Worm (Caenorhabditis elegans) whole organism, early embryonic: ENCODE results near the gene F28H7.7.
A peak's percentile ranks its signal among the peaks of the same experiment; 100 is the strongest.

Experiments
- B0310.2 ChIP-seq: sonication (generic microtip); optimal IDR thresholded peaks from 2 replicates; lab custom pipeline; 2016; ENCODE audit warnings: mild to moderate bottlenecking, missing genetic modification characterization, missing compliant biosample characterization
- F13C5.2 ChIP-seq: sonication (generic microtip); optimal IDR thresholded peaks from 2 replicates; lab custom pipeline; 2017; ENCODE audit warnings: mild to moderate bottlenecking, missing genetic modification characterization, inconsistent platforms, missing compliant biosample characterization
- aly-1 ChIP-seq: sonication (generic microtip); optimal IDR thresholded peaks from 2 replicates; lab custom pipeline; 2016; ENCODE audit warnings: missing genetic modification characterization, missing compliant biosample characterization
- ama-1 ChIP-seq: fragments of 150-350 bp; optimal IDR thresholded peaks from 2 replicates; lab custom pipeline; 2014
- ceh-13 ChIP-seq: fragments of 200-800 bp; sonication (Bioruptor generic); optimal IDR thresholded peaks from 2 replicates; lab custom pipeline; 2018; ENCODE audit warnings: mild to moderate bottlenecking, missing genetic modification characterization, missing compliant biosample characterization
- ceh-36 ChIP-seq: sonication (generic microtip); optimal IDR thresholded peaks from 2 replicates; lab custom pipeline; 2016; ENCODE audit warnings: missing genetic modification characterization, inconsistent platforms, missing compliant biosample characterization
- ets-7 ChIP-seq: sonication (generic microtip); optimal IDR thresholded peaks from 2 replicates; lab custom pipeline; 2016; ENCODE audit warnings: missing genotype, missing genetic modification characterization, missing compliant biosample characterization
- flt-1 ChIP-seq: fragments of 200-800 bp; sonication (Bioruptor generic); IDR thresholded peaks from 2 replicates; pipeline ENCODE4 v1.3.6; 2022; ENCODE audit warnings: missing genetic modification characterization, missing compliant biosample characterization
- hmbx-1 ChIP-seq: sonication (generic microtip); optimal IDR thresholded peaks from 2 replicates; lab custom pipeline; 2016; ENCODE audit warnings: mild to moderate bottlenecking, missing genetic modification characterization, missing compliant biosample characterization
- hmg-4 ChIP-seq: fragments of 200-800 bp; sonication (Bioruptor generic); optimal IDR thresholded peaks from 2 replicates; lab custom pipeline; 2018; ENCODE audit warnings: mild to moderate bottlenecking, missing genetic modification characterization, missing compliant biosample characterization
- hnd-1 ChIP-seq: sonication (generic microtip); optimal IDR thresholded peaks from 2 replicates; lab custom pipeline; 2016; ENCODE audit warnings: missing genetic modification characterization, missing compliant biosample characterization
- pes-1 ChIP-seq: fragments of 200-800 bp; sonication (Bioruptor generic); IDR thresholded peaks from 2 replicates; pipeline ENCODE4 v1.3.6; 2022; ENCODE audit warnings: missing genetic modification reagents, missing genetic modification characterization, missing compliant biosample characterization
- scrt-1 ChIP-seq: fragments of 200-800 bp; sonication (Bioruptor generic); IDR thresholded peaks from 2 replicates; pipeline ENCODE4 v1.3.6; 2022; ENCODE audit warnings: missing genetic modification characterization, missing compliant biosample characterization
- sea-1 ChIP-seq: fragments of 200-800 bp; sonication (Bioruptor generic); conservative IDR thresholded peaks from 2 replicates; pipeline ENCODE4 v1.3.6; 2022; ENCODE audit warnings: missing genetic modification characterization, missing compliant biosample characterization
- tbx-11 ChIP-seq: fragments of 200-800 bp; sonication (Bioruptor generic); IDR thresholded peaks from 2 replicates; pipeline ENCODE4 v1.3.6; 2022; ENCODE audit warnings: missing genetic modification characterization, missing compliant biosample characterization
- tbx-37 ChIP-seq: fragments of 200-800 bp; sonication (Bioruptor generic); conservative IDR thresholded peaks from 2 replicates; pipeline ENCODE4 v1.3.6; 2022; ENCODE audit warnings: missing genetic modification reagents, missing genetic modification characterization, missing compliant biosample characterization
- tra-4 ChIP-seq: sonication (generic microtip); optimal IDR thresholded peaks from 2 replicates; lab custom pipeline; 2017; ENCODE audit warnings: missing genetic modification characterization, missing compliant biosample characterization

Gene F28H7.7

DNA sequence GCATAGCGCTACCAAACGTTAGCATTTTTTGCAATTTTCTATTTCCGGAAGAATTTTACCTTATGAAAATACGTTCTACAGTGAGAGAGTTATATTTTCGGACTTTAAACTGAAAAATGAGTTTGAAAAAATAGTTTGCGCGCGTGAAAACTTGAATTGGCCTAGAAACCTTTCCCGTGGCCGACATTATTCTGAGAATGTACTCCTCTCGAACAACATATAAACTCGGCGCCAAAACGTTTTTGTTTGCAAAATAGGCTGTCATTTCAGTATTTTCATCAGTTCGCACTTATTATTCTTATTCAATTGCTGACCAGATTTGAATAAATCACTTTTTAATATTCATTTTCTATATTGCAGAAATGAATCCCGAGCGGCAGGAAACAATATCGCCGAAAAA, 17.2 kb downstream of the F28H7.7 start, which contains the start of the genes mre-11 and wdr-5.3:
mre-11 (minus strand) TSS at position 113 of the 400 bp plus-strand sequence.
wdr-5.3 (plus strand) TSS at position 361 of the 400 bp plus-strand sequence.
- no peak for TF ChIP-seq tra-4
- TF ChIP-seq hnd-1 (tag; lab: Kevin White, UChicago): no peak
- TF ChIP-seq ceh-36: no peak
- TF ChIP-seq ceh-13: no peak
- no peak for TF ChIP-seq F13C5.2 (tag; lab: Kevin White, UChicago)
- TF ChIP-seq tbx-37 (GFP tag; lab: Robert Waterston, UW): peak; percentile 27; the same call in 1 of the 2 replicates
- TF ChIP-seq flt-1 (GFP tag; lab: Robert Waterston, UW): no peak
- no peak for TF ChIP-seq tbx-11 (GFP tag; lab: Robert Waterston, UW)

DNA sequence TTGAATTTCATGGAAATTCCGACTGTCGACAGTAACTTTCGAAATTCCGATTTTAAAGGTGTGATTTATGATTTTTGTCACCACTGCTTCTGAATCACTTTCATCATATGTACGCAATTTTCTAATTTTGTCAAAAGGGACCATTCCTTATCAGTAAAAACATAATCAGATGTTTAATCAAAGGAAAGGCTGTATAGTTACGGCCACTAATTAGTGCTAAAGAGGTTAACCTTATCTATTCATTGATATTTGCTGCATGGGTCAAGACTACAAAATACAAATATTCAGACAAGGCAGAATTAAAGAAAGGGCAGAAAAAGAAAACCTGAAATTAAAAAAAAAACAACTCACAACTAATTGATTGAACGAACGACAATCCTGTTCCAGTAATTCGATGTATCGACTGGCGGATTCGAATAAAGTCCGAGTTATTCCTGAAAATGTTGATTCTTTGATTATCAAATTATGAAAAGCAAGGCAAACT, 21.9 kb downstream of the F28H7.7 start, which contains the start of gene T28B11.1:
T28B11.1 (minus strand) TSS at position 434 of the 484 bp plus-strand sequence.
- TF ChIP-seq ets-7 (tag; lab: Kevin White, UChicago) (no peak), hmg-4 (no peak), tra-4 (no peak), B0310.2 (no peak), ceh-36 (no peak), scrt-1 (GFP tag; lab: Robert Waterston, UW) (no peak), aly-1 (tag; lab: Kevin White, UChicago) (no peak), hmbx-1 (no peak), ceh-13 (no peak), flt-1 (GFP tag; lab: Robert Waterston, UW) (no peak), ama-1 (no peak), pes-1 (GFP tag; lab: Robert Waterston, UW) (no peak), tbx-11 (GFP tag; lab: Robert Waterston, UW) (no peak), F13C5.2 (tag; lab: Kevin White, UChicago) (no peak)

- TF ChIP-seq tbx-37 (GFP tag; lab: Robert Waterston, UW): no peak
- TF ChIP-seq ceh-13: no peak
- TF ChIP-seq B0310.2: no peak
- TF ChIP-seq sea-1 (GFP tag; lab: Robert Waterston, UW): no peak
- TF ChIP-seq scrt-1 (GFP tag; lab: Robert Waterston, UW): no peak
- TF ChIP-seq ama-1: no peak
Observed at ce11 chrV:10730824-10731416, 23.0 kb downstream of the F28H7.7 start.

- no peak for TF ChIP-seq B0310.2
- TF ChIP-seq hmbx-1: no peak
- no peak for TF ChIP-seq sea-1 (GFP tag; lab: Robert Waterston, UW)
- no peak for TF ChIP-seq tbx-37 (GFP tag; lab: Robert Waterston, UW)
- no peak for TF ChIP-seq aly-1 (tag; lab: Kevin White, UChicago)
- no peak for TF ChIP-seq hnd-1 (tag; lab: Kevin White, UChicago)
- no peak for TF ChIP-seq F13C5.2 (tag; lab: Kevin White, UChicago)
- TF ChIP-seq pes-1 (GFP tag; lab: Robert Waterston, UW): no peak
- no peak for TF ChIP-seq ceh-13
- no peak for TF ChIP-seq flt-1 (GFP tag; lab: Robert Waterston, UW)
- no peak for TF ChIP-seq ets-7 (tag; lab: Kevin White, UChicago)
- no peak for TF ChIP-seq tra-4
Observed at ce11 chrV:10729456-10729904, 24.5 kb downstream of the F28H7.7 start.

DNA sequence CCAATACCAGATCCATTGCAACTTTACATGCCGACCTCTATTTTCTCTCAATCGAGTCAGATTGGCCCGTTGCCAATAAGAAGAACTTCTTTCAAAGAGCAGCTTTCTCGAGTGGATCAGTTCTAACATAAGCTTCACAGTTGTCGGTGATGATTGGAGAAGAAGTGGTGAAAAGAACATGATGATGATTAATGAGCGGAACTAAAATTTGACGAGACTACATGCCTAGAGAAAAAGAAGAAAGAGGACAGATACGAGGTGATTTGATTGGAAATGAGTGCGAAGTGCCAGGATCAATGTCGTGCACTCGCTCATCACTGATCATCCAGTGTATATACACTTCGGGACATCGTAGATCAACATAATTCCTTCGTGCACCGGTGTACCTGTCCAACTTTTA, 26.3 kb downstream of the F28H7.7 start:
- TF ChIP-seq B0310.2 (no peak), tbx-37 (GFP tag; lab: Robert Waterston, UW) (no peak), pes-1 (GFP tag; lab: Robert Waterston, UW) (no peak), tbx-11 (GFP tag; lab: Robert Waterston, UW) (no peak), ets-7 (tag; lab: Kevin White, UChicago) (no peak), ama-1 (no peak), flt-1 (GFP tag; lab: Robert Waterston, UW) (no peak), hmg-4 (no peak), hnd-1 (tag; lab: Kevin White, UChicago) (no peak), hmbx-1 (no peak)

- TF ChIP-seq tbx-37 (GFP tag; lab: Robert Waterston, UW): no peak
- TF ChIP-seq flt-1 (GFP tag; lab: Robert Waterston, UW): no peak
- no peak for TF ChIP-seq F13C5.2 (tag; lab: Kevin White, UChicago)
- no peak for TF ChIP-seq tbx-11 (GFP tag; lab: Robert Waterston, UW)
Observed at ce11 chrV:10726691-10727090, 27.3 kb downstream of the F28H7.7 start.

- TF ChIP-seq B0310.2: no peak
- TF ChIP-seq sea-1 (GFP tag; lab: Robert Waterston, UW): no peak
- no peak for TF ChIP-seq pes-1 (GFP tag; lab: Robert Waterston, UW)
- TF ChIP-seq hnd-1 (tag; lab: Kevin White, UChicago): no peak
- no peak for TF ChIP-seq aly-1 (tag; lab: Kevin White, UChicago)
- no peak for TF ChIP-seq tbx-11 (GFP tag; lab: Robert Waterston, UW)
- no peak for TF ChIP-seq ceh-36
- TF ChIP-seq hmg-4: no peak
- no peak for TF ChIP-seq tra-4
Observed at ce11 chrV:10725424-10725951, 28.5 kb downstream of the F28H7.7 start.

DNA sequence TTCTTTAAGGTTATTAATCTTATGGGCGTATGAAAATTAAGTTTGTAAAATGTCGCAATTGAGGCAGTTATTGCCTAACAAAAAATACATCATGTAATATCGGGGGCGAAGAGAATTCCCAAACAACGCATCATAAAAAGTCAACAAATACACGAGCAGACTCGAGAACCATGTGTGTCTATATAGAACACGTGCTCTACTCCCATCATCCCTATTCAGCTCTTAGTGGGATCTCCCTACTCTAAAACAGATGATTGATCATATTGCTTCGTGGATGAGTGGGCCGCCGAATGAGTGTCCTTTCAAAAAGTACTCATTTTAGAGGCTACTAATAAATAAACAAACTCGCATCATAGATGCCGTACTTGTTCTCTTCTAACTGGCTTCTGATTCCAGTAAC, 29.5 kb downstream of the F28H7.7 start:
- TF ChIP-seq scrt-1 (GFP tag; lab: Robert Waterston, UW) (no peak), flt-1 (GFP tag; lab: Robert Waterston, UW) (no peak), hmbx-1 (no peak), tra-4 (no peak), tbx-11 (GFP tag; lab: Robert Waterston, UW) (no peak), aly-1 (tag; lab: Kevin White, UChicago) (no peak), ceh-13 (no peak), hmg-4 (no peak), F13C5.2 (tag; lab: Kevin White, UChicago) (no peak), B0310.2 (no peak), ceh-36 (no peak), pes-1 (GFP tag; lab: Robert Waterston, UW) (no peak), ets-7 (tag; lab: Kevin White, UChicago) (no peak), hnd-1 (tag; lab: Kevin White, UChicago) (no peak), tbx-37 (GFP tag; lab: Robert Waterston, UW) (no peak), ama-1 (no peak), sea-1 (GFP tag; lab: Robert Waterston, UW) (no peak)
